Worm (Caenorhabditis elegans) whole organism, young adult: Measurements from ENCODE around the gene F20D6.9.

Experiments used
- B0035.1 ChIP-seq: sonication (generic microtip); optimal IDR thresholded peaks from 2 replicates; lab custom pipeline; 2016; ENCODE audit warnings: missing genetic modification characterization, mild to moderate bottlenecking, missing compliant biosample characterization, missing genotype, missing genetic modification reagents
- D2030.7 ChIP-seq: fragments of 200-800 bp; sonication (Bioruptor generic); IDR thresholded peaks from 2 replicates; pipeline ENCODE4 v1.3.6; 2022; ENCODE audit warnings: missing genetic modification reagents, missing genetic modification characterization, missing compliant biosample characterization
- F37B4.10 ChIP-seq: fragments of 200-800 bp; sonication (Bioruptor generic); IDR thresholded peaks from 2 replicates; pipeline ENCODE4 v1.3.6; 2022; ENCODE audit warnings: missing genetic modification characterization, missing compliant biosample characterization
- F55B11.4 ChIP-seq: sonication (generic microtip); optimal IDR thresholded peaks from 2 replicates; lab custom pipeline; 2016; ENCODE audit warnings: missing compliant biosample characterization, missing genetic modification characterization, borderline replicate concordance; ENCODE audit not compliant: insufficient read depth
- K12H6.12 ChIP-seq: fragments of 200-800 bp; sonication (Bioruptor generic); optimal IDR thresholded peaks from 2 replicates; lab custom pipeline; 2018; ENCODE audit warnings: mild to moderate bottlenecking, missing genetic modification characterization, missing compliant biosample characterization
- T26A5.8 ChIP-seq: sonication (generic microtip); optimal IDR thresholded peaks from 2 replicates; lab custom pipeline; 2016; ENCODE audit warnings: missing genetic modification characterization, missing compliant biosample characterization
- Y53F4B.3 ChIP-seq: fragments of 200-800 bp; sonication (Bioruptor generic); IDR thresholded peaks from 2 replicates; pipeline ENCODE4 v1.3.6; 2022; ENCODE audit warnings: missing genetic modification reagents, missing genetic modification characterization, missing compliant biosample characterization
- Y53G8AR.9 ChIP-seq: fragments of 200-800 bp; sonication (Bioruptor generic); conservative IDR thresholded peaks from 2 replicates; pipeline ENCODE4 v1.3.6; 2022; ENCODE audit warnings: missing genetic modification reagents, missing genetic modification characterization, missing compliant biosample characterization
- Y56A3A.18 ChIP-seq: fragments of 200-800 bp; sonication (Bioruptor generic); IDR thresholded peaks from 2 replicates; pipeline ENCODE4 v1.3.6; 2022; ENCODE audit warnings: missing genetic modification reagents, missing genetic modification characterization, missing compliant biosample characterization
- ZK185.1 ChIP-seq: sonication (generic microtip); optimal IDR thresholded peaks from 2 replicates; lab custom pipeline; 2016; ENCODE audit warnings: mild to moderate bottlenecking, missing genetic modification characterization, missing compliant biosample characterization; ENCODE audit not compliant: poor library complexity, severe bottlenecking
- aptf-3 ChIP-seq: fragments of 200-800 bp; sonication (Bioruptor generic); IDR thresholded peaks from 2 replicates; pipeline ENCODE4 v1.3.6; 2022; ENCODE audit warnings: missing genetic modification characterization, missing compliant biosample characterization
- attf-6 ChIP-seq: fragments of 200-800 bp; sonication (Bioruptor generic); IDR thresholded peaks from 2 replicates; pipeline ENCODE4 v1.3.6; 2022; ENCODE audit warnings: missing genetic modification reagents, missing genetic modification characterization, missing compliant biosample characterization
- bed-2 ChIP-seq: fragments of 200-800 bp; sonication (Bioruptor generic); IDR thresholded peaks from 2 replicates; pipeline ENCODE4 v1.3.6; 2022; ENCODE audit warnings: missing genetic modification reagents, missing genetic modification characterization, missing compliant biosample characterization
- ccch-3 ChIP-seq: fragments of 200-800 bp; sonication (Bioruptor generic); optimal IDR thresholded peaks from 2 replicates; lab custom pipeline; 2018; ENCODE audit warnings: mild to moderate bottlenecking, missing genetic modification characterization, missing compliant biosample characterization
- cebp-2 ChIP-seq: fragments of 200-800 bp; sonication (Bioruptor generic); IDR thresholded peaks from 2 replicates; pipeline ENCODE4 v1.3.6; 2022; ENCODE audit warnings: missing genetic modification characterization, missing compliant biosample characterization
- ceh-27 ChIP-seq: fragments of 200-800 bp; sonication (Bioruptor generic); optimal IDR thresholded peaks from 2 replicates; lab custom pipeline; 2018; ENCODE audit warnings: mild to moderate bottlenecking, missing genetic modification characterization, moderate library complexity, missing compliant biosample characterization
- ceh-79 ChIP-seq: sonication (generic microtip); optimal IDR thresholded peaks from 2 replicates; lab custom pipeline; 2017; ENCODE audit warnings: mild to moderate bottlenecking, missing genetic modification characterization, missing compliant biosample characterization
- fkh-3 ChIP-seq: sonication (generic microtip); optimal IDR thresholded peaks from 2 replicates; lab custom pipeline; 2016; ENCODE audit warnings: mild to moderate bottlenecking, missing genetic modification characterization, missing compliant biosample characterization
- gei-17 ChIP-seq: fragments of 200-800 bp; sonication (Bioruptor generic); optimal IDR thresholded peaks from 2 replicates; lab custom pipeline; 2018; ENCODE audit warnings: mild to moderate bottlenecking, missing genetic modification characterization, missing compliant biosample characterization
- him-1 ChIP-seq: sonication (generic microtip); optimal IDR thresholded peaks from 2 replicates; lab custom pipeline; 2016; ENCODE audit warnings: missing genotype, missing genetic modification reagents, missing genetic modification characterization, missing compliant biosample characterization
- hmg-1.2 ChIP-seq: fragments of 200-800 bp; sonication (Bioruptor generic); IDR thresholded peaks from 2 replicates; pipeline ENCODE4 v1.3.6; 2022; ENCODE audit warnings: missing genetic modification reagents, missing genetic modification characterization, missing compliant biosample characterization
- lin-26 ChIP-seq: fragments of 200-800 bp; sonication (Bioruptor generic); IDR thresholded peaks from 2 replicates; pipeline ENCODE4 v1.3.6; 2022; ENCODE audit warnings: missing genetic modification reagents, missing genetic modification characterization, missing compliant biosample characterization
- lin-35 ChIP-seq, 3 experiments: fragments of 150-350 bp in 2 of 3; sonication (generic microtip) in 1 of 3; optimal IDR thresholded peaks; 2 replicates each; lab custom pipeline; 2014 to 2018; ENCODE audit warnings: missing biosample characterization in 3 of 3, missing genetic modification characterization in 3 of 3, missing genetic modification reagents in 3 of 3
- lin-54 ChIP-seq: fragments of 200-800 bp; sonication (Bioruptor generic); optimal IDR thresholded peaks from 2 replicates; lab custom pipeline; 2018; ENCODE audit warnings: mild to moderate bottlenecking, missing genetic modification characterization, missing compliant biosample characterization
- madf-6 ChIP-seq: fragments of 200-800 bp; sonication (Bioruptor generic); IDR thresholded peaks from 2 replicates; pipeline ENCODE4 v1.3.6; 2022; ENCODE audit warnings: missing genetic modification reagents, missing genetic modification characterization, missing compliant biosample characterization
- mes-4 ChIP-seq: sonication (generic microtip); optimal IDR thresholded peaks from 2 replicates; lab custom pipeline; 2016; ENCODE audit warnings: missing genotype, missing genetic modification characterization, missing compliant biosample characterization
- pbrm-1 ChIP-seq: fragments of 200-800 bp; sonication (Bioruptor generic); IDR thresholded peaks from 2 replicates; pipeline ENCODE4 v1.3.6; 2022; ENCODE audit warnings: missing genetic modification reagents, missing genetic modification characterization, missing compliant biosample characterization
- rcor-1 ChIP-seq: fragments of 200-800 bp; sonication (Bioruptor generic); IDR thresholded peaks from 2 replicates; pipeline ENCODE4 v1.3.6; 2022; ENCODE audit warnings: missing genetic modification reagents, missing genetic modification characterization, missing compliant biosample characterization
- rec-8 ChIP-seq, 2 experiments: sonication (generic microtip); optimal IDR thresholded peaks; 2 replicates each; lab custom pipeline; 2016; ENCODE audit warnings: mild to moderate bottlenecking in 2 of 2, missing genetic modification characterization in 2 of 2, missing genetic modification reagents in 2 of 2, missing genotype in 2 of 2, missing biosample characterization in 1 of 2, missing compliant biosample characterization in 1 of 2, moderate library complexity in 1 of 2
- sea-2 ChIP-seq: fragments of 200-800 bp; sonication (Bioruptor generic); IDR thresholded peaks from 2 replicates; pipeline ENCODE4 v1.3.6; 2022; ENCODE audit warnings: missing genetic modification characterization, missing compliant biosample characterization
- snpc-1.1 ChIP-seq: sonication (generic microtip); optimal IDR thresholded peaks from 2 replicates; lab custom pipeline; 2017; ENCODE audit warnings: missing genetic modification characterization, mild to moderate bottlenecking, missing compliant biosample characterization, antibody characterized with exemption, moderate library complexity, missing genotype, missing genetic modification reagents; ENCODE audit not compliant: insufficient read depth
- snpc-4 ChIP-seq, 5 experiments: fragments of 150-350 bp in 1 of 5; sonication (generic microtip) in 4 of 5; optimal IDR thresholded peaks; 2 replicates each; lab custom pipeline; 2014 to 2018; ENCODE audit warnings: missing genetic modification characterization in 5 of 5, missing biosample characterization in 3 of 5, antibody characterized with exemption in 2 of 5, mild to moderate bottlenecking in 2 of 5, missing compliant biosample characterization in 2 of 5, missing genotype in 2 of 5, moderate library complexity in 2 of 5, missing genetic modification reagents in 1 of 5
- sptf-2 ChIP-seq: fragments of 200-800 bp; sonication (Bioruptor generic); optimal IDR thresholded peaks from 2 replicates; lab custom pipeline; 2018; ENCODE audit warnings: mild to moderate bottlenecking, missing genetic modification characterization, missing compliant biosample characterization
- tbx-9 ChIP-seq: sonication (generic microtip); optimal IDR thresholded peaks from 2 replicates; lab custom pipeline; 2016; ENCODE audit warnings: borderline replicate concordance, missing genetic modification characterization, inconsistent platforms, missing compliant biosample characterization
- tlf-1 ChIP-seq: fragments of 200-800 bp; sonication (Bioruptor generic); optimal IDR thresholded peaks from 2 replicates; lab custom pipeline; 2018; ENCODE audit warnings: mild to moderate bottlenecking, missing genetic modification characterization, missing compliant biosample characterization
- unc-130 ChIP-seq: sonication (generic microtip); optimal IDR thresholded peaks from 2 replicates; lab custom pipeline; 2016; ENCODE audit warnings: missing genetic modification reagents, missing genetic modification characterization, missing compliant biosample characterization
- ztf-18 ChIP-seq: sonication (generic microtip); optimal IDR thresholded peaks from 2 replicates; lab custom pipeline; 2016; ENCODE audit warnings: missing genotype, mild to moderate bottlenecking, missing genetic modification characterization, missing compliant biosample characterization
- ztf-22 ChIP-seq: fragments of 200-800 bp; sonication (Bioruptor generic); optimal IDR thresholded peaks from 2 replicates; lab custom pipeline; 2018; ENCODE audit warnings: mild to moderate bottlenecking, missing genetic modification characterization, moderate library complexity, missing compliant biosample characterization
- ztf-25 ChIP-seq: fragments of 200-800 bp; sonication (Bioruptor generic); IDR thresholded peaks from 2 replicates; pipeline ENCODE4 v1.3.6; 2022; ENCODE audit warnings: missing genetic modification reagents, missing genetic modification characterization, missing compliant biosample characterization
- ztf-3 ChIP-seq: fragments of 200-800 bp; sonication (Bioruptor generic); optimal IDR thresholded peaks from 2 replicates; lab custom pipeline; 2018; ENCODE audit warnings: mild to moderate bottlenecking, missing genetic modification characterization, missing compliant biosample characterization
- ztf-6 ChIP-seq: fragments of 200-800 bp; sonication (Bioruptor generic); IDR thresholded peaks from 2 replicates; pipeline ENCODE4 v1.3.6; 2022; ENCODE audit warnings: missing genetic modification reagents, missing genetic modification characterization, missing compliant biosample characterization

The F20D6.9 gene

ce11 chrV:8177349-8177748 lies at the start of gene F20D6.9:
TSS of gene F20D6.9 (minus strand) at chrV:8177449.
- TF ChIP-seq bed-2 (GFP tag; lab: Robert Waterston, UW) = no peak
- TF ChIP-seq B0035.1 (tag; lab: Kevin White, UChicago) = no peak
- no peak for TF ChIP-seq him-1 (tag; lab: Kevin White, UChicago)
- no peak for TF ChIP-seq sea-2
- no peak for TF ChIP-seq ZK185.1 (tag; lab: Kevin White, UChicago)
- TF ChIP-seq aptf-3 = no peak
- TF ChIP-seq ztf-3 (GFP tag; lab: Kevin White, UChicago) = no peak
- no peak for TF ChIP-seq ceh-27 (GFP tag; lab: Kevin White, UChicago)
- TF ChIP-seq T26A5.8 (tag; lab: Kevin White, UChicago) = no peak
- no peak for TF ChIP-seq mes-4 (tag; lab: Kevin White, UChicago)
- no peak for TF ChIP-seq ccch-3
- TF ChIP-seq lin-54 = no peak

- no peak for TF ChIP-seq K12H6.12 (tag; lab: Kevin White, UChicago)
Measured at ce11 chrV:8226812-8227211, 49.6 kb upstream of the F20D6.9 start, which contains the start of gene K07C11.10. TSS of gene K07C11.10 (minus strand) at chrV:8226912.

ce11 chrV:8224634-8225033 lies 47.4 kb upstream of the F20D6.9 start, which contains the start of gene pax-1:
TSS of gene pax-1 (plus strand) at chrV:8224934.
- TF ChIP-seq snpc-1.1 (tag; lab: Kevin White, UChicago) (no peak), lin-35 (GFP tag; optimal IDR thresholded peaks at IDR 0.05; lab: Kevin White, UChicago) (no peak), ztf-6 (GFP tag; lab: Robert Waterston, UW) (no peak), hmg-1.2 (GFP tag; lab: Robert Waterston, UW) (no peak), K12H6.12 (tag; lab: Kevin White, UChicago) (no peak)

ce11 chrV:8223417-8223816 lies 46.2 kb upstream of the F20D6.9 start:
- 0 out of 2 replicates have a peak, but pooled peaks have one; percentile 19 for TF ChIP-seq F37B4.10 (GFP tag; lab: Robert Waterston, UW)
- TF ChIP-seq snpc-1.1 (tag; lab: Kevin White, UChicago) = no peak
- no peak for TF ChIP-seq Y56A3A.18 (GFP tag; lab: Robert Waterston, UW)
- TF ChIP-seq madf-6 (GFP tag; lab: Robert Waterston, UW) = peak; percentile 36; the same call in 1 of the 2 replicates
- TF ChIP-seq tbx-9 (tag; lab: Kevin White, UChicago) = no peak
- TF ChIP-seq Y53F4B.3 (GFP tag; lab: Robert Waterston, UW) = no peak
- no peak for TF ChIP-seq mes-4 (tag; lab: Kevin White, UChicago)
- no peak for TF ChIP-seq rcor-1 (GFP tag; lab: Robert Waterston, UW)
- peak; percentile 17 for TF ChIP-seq unc-130 (GFP tag; lab: Kevin White, UChicago)
- 0 out of 2 replicates have a peak, but pooled peaks have one; percentile 57 for TF ChIP-seq cebp-2 (GFP tag; lab: Robert Waterston, UW)
- TF ChIP-seq snpc-4 (GFP tag; optimal IDR thresholded peaks at IDR 0.05; lab: Kevin White, UChicago) = no peak
- TF ChIP-seq snpc-4 (tag; optimal IDR thresholded peaks at IDR 0.05; lab: Kevin White, UChicago) = peak in 1 of 4 experiments; percentile 15
- TF ChIP-seq rec-8 (tag; optimal IDR thresholded peaks at IDR 0.05; lab: Kevin White, UChicago) = no peak
- no peak for TF ChIP-seq pbrm-1 (GFP tag; lab: Robert Waterston, UW)
- no peak for TF ChIP-seq gei-17 (GFP tag; lab: Kevin White, UChicago)
- no peak for TF ChIP-seq aptf-3
- TF ChIP-seq lin-26 = peak; percentile 64; the same call in 1 of the 2 replicates
- no peak for TF ChIP-seq fkh-3 (tag; lab: Kevin White, UChicago)
- TF ChIP-seq ztf-18 (tag; lab: Kevin White, UChicago) = no peak
- no peak for TF ChIP-seq sptf-2
- peak; percentile 28; the same call in 1 of the 2 replicates for TF ChIP-seq D2030.7 (GFP tag; lab: Robert Waterston, UW)
- TF ChIP-seq ztf-25 (GFP tag; lab: Robert Waterston, UW) = 0 out of 2 replicates have a peak, but pooled peaks have one; percentile 63
- TF ChIP-seq K12H6.12 (tag; lab: Kevin White, UChicago) = no peak
- TF ChIP-seq ztf-22 = no peak
- no peak for TF ChIP-seq tlf-1 (GFP tag; lab: Kevin White, UChicago)
- TF ChIP-seq ceh-79 (tag; lab: Kevin White, UChicago) = peak; percentile 28
- TF ChIP-seq F55B11.4 (tag; lab: Kevin White, UChicago) = no peak
- no peak for TF ChIP-seq ZK185.1 (tag; lab: Kevin White, UChicago)
- TF ChIP-seq attf-6 (GFP tag; lab: Robert Waterston, UW) = peak; percentile 62; the same call in 1 of the 2 replicates
- TF ChIP-seq Y53G8AR.9 (GFP tag; lab: Robert Waterston, UW) = no peak
